Worm (Caenorhabditis elegans) whole organism, L4/young adult: ENCODE results near the gene tomm-70.

Source experiments
- W03F9.2 ChIP-seq: fragments of 150-350 bp; optimal IDR thresholded peaks from 2 replicates; lab custom pipeline; 2014; ENCODE audit warnings: missing biosample characterization, missing genetic modification characterization
- dao-5 ChIP-seq: sonication (generic microtip); optimal IDR thresholded peaks from 2 replicates; lab custom pipeline; 2016; ENCODE audit warnings: missing genotype, missing genetic modification characterization, moderate library complexity, missing compliant biosample characterization
- him-1 ChIP-seq: sonication (generic microtip); optimal IDR thresholded peaks from 2 replicates; lab custom pipeline; 2016; ENCODE audit warnings: missing genotype, missing genetic modification reagents, missing genetic modification characterization, missing compliant biosample characterization

- peak; percentile 88 for TF ChIP-seq him-1
- TF ChIP-seq W03F9.2 (tag; lab: Kevin White, UChicago) = peak; percentile 65
- TF ChIP-seq dao-5 = no peak
Observed at ce11 chrIII:8799964-8800795, 45.6 kb upstream of the tomm-70 start, which contains the start of gene F54F2.6.
